Fruit fly (Drosophila melanogaster) whole organism, wandering third instar larva: ENCODE results near the gene CG43800.

Experiments used
- CG32264 ChIP-seq: fragments of 200-800 bp; sonication (Bioruptor generic); optimal IDR thresholded peaks from 2 replicates; lab custom pipeline; 2016; ENCODE audit warnings: missing biosample characterization, missing genetic modification characterization
- CG9705 ChIP-seq: fragments of 200-800 bp; sonication (Bioruptor generic); optimal IDR thresholded peaks from 2 replicates; lab custom pipeline; 2018; ENCODE audit warnings: missing biosample characterization, mild to moderate bottlenecking, missing genetic modification characterization
- CrebA ChIP-seq: fragments of 200-800 bp; sonication (Bioruptor generic); optimal IDR thresholded peaks from 2 replicates; lab custom pipeline; 2016; ENCODE audit warnings: missing biosample characterization, mild to moderate bottlenecking, missing genetic modification characterization, borderline replicate concordance
- Mio ChIP-seq: sonication (Bioruptor generic); optimal IDR thresholded peaks from 2 replicates; lab custom pipeline; 2016; ENCODE audit warnings: missing biosample characterization, missing genetic modification characterization
- Myc ChIP-seq: fragments of >200 bp; optimal IDR thresholded peaks from 2 replicates; lab custom pipeline; 2017
- dl ChIP-seq, 2 experiments: fragments of 175-275, 200-275 bp in 1 of 2; fragments of 200-275 bp in 1 of 2; sonication (Bioruptor generic); optimal IDR thresholded peaks; lab custom pipeline; 2018; ENCODE audit warnings: mild to moderate bottlenecking in 2 of 2, missing biosample characterization in 2 of 2, missing genetic modification characterization in 2 of 2, moderate library complexity in 2 of 2; ENCODE audit not compliant: partially characterized antibody in 2 of 2, insufficient read depth in 1 of 2
- foxo ChIP-seq, 2 experiments: fragments of 200-800 bp; sonication (Bioruptor generic); optimal IDR thresholded peaks; 2 replicates in 1 of 2; 3 replicates in 1 of 2; lab custom pipeline; 2016 to 2017; ENCODE audit warnings: missing biosample characterization in 2 of 2, missing genetic modification characterization in 2 of 2
- h ChIP-seq: fragments of 200-800 bp; sonication (Bioruptor generic); optimal IDR thresholded peaks from 3 replicates; lab custom pipeline; 2016; ENCODE audit warnings: missing biosample characterization, mild to moderate bottlenecking, missing genetic modification characterization
- lola ChIP-seq: fragments of >200 bp; optimal IDR thresholded peaks from 2 replicates; lab custom pipeline; 2017; ENCODE audit warnings: missing biosample characterization, missing genetic modification characterization
- psq ChIP-seq: fragments of 200-800 bp; sonication (Bioruptor generic); optimal IDR thresholded peaks from 3 replicates; lab custom pipeline; 2017; ENCODE audit warnings: missing biosample characterization, mild to moderate bottlenecking, missing genetic modification characterization, moderate library complexity
- sv ChIP-seq: fragments of 200-800 bp; sonication (Bioruptor generic); optimal IDR thresholded peaks from 3 replicates; lab custom pipeline; 2016; ENCODE audit warnings: missing biosample characterization, missing genetic modification characterization

DNA sequence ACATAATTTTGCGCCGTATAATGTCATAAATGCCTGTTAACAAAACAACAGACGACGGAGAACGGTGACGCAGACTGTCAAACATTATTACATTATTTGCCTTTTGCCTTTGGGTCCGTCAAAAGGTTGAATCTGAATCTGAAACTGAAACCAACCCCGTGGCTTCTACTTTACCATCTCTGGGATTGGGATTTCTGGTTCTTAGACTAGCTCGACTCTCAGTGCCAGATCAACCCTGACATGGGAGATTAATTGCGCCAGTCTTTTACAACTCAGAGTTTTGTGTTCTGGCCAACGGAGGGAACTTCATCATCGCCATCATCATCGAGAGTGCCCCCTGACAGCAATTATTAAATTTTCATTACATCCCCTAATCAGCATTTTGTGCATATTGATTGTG is 39.8 kb upstream of the CG43800 start:
- TF ChIP-seq dl (GFP tag; optimal IDR thresholded peaks at IDR 0.05; lab: Kevin White, UChicago; ENCODE audit: insufficient read depth in 1 of 2, partially characterized antibody in 2 of 2) (no peak), sv (GFP tag; lab: Kevin White, UChicago) (no peak), CrebA (GFP tag; lab: Kevin White, UChicago) (no peak), Mio (GFP tag; lab: Kevin White, UChicago) (no peak), CG32264 (GFP tag; lab: Kevin White, UChicago) (no peak), psq (GFP tag; lab: Kevin White, UChicago) (no peak), foxo (GFP tag; optimal IDR thresholded peaks at IDR 0.05; lab: Kevin White, UChicago) (no peak), lola (GFP tag; lab: Kevin White, UChicago) (no peak), h (GFP tag; lab: Kevin White, UChicago) (no peak), Myc (lab: Kevin White, UChicago) (no peak), CG9705 (GFP tag; lab: Kevin White, UChicago) (no peak)
